Fruit fly (Drosophila melanogaster) whole organism, embryonic: ENCODE measurements around the gene CG6015.

ENCODE experiments used
- Asciz ChIP-seq: fragments of 200-800 bp; sonication (Bioruptor generic); optimal IDR thresholded peaks from 2 replicates; lab custom pipeline; 2017; ENCODE audit warnings: missing biosample characterization, mild to moderate bottlenecking, missing genetic modification characterization, missing genetic modification reagents
- CG1233 ChIP-seq: fragments of 200-800 bp; sonication (Bioruptor generic); optimal IDR thresholded peaks from 4 replicates; lab custom pipeline; 2018; ENCODE audit warnings: missing biosample characterization, mild to moderate bottlenecking, missing genetic modification characterization
- CG12391 ChIP-seq: fragments of 200-800 bp; sonication (Bioruptor generic); optimal IDR thresholded peaks from 3 replicates; lab custom pipeline; 2018; ENCODE audit warnings: missing biosample characterization, mild to moderate bottlenecking, missing genetic modification characterization, moderate library complexity
- CG12659 ChIP-seq: fragments of 200-800 bp; sonication (Bioruptor generic); optimal IDR thresholded peaks from 3 replicates; lab custom pipeline; 2017; ENCODE audit warnings: mild to moderate bottlenecking, missing biosample characterization, missing genetic modification reagents, missing genetic modification characterization
- CG15601 ChIP-seq: fragments of 200-800 bp; sonication (Bioruptor generic); optimal IDR thresholded peaks from 3 replicates; lab custom pipeline; 2019; ENCODE audit warnings: missing biosample characterization, mild to moderate bottlenecking, missing genetic modification characterization, moderate library complexity
- CG18011 ChIP-seq: fragments of 200-800 bp; sonication (Bioruptor generic); optimal IDR thresholded peaks from 2 replicates; lab custom pipeline; 2017; ENCODE audit warnings: missing biosample characterization, missing genetic modification characterization, mild to moderate bottlenecking, moderate library complexity, missing genotype
- CG2875 ChIP-seq: fragments of 200-800 bp; sonication (Bioruptor generic); optimal IDR thresholded peaks from 2 replicates; lab custom pipeline; 2017; ENCODE audit warnings: missing biosample characterization, mild to moderate bottlenecking, missing genetic modification characterization, missing genetic modification reagents
- CG30020 ChIP-seq: fragments of 200-800 bp; optimal IDR thresholded peaks from 2 replicates; lab custom pipeline; 2019; ENCODE audit warnings: missing biosample characterization, mild to moderate bottlenecking, missing genetic modification characterization, moderate library complexity
- CG4282 ChIP-seq: fragments of 200-800 bp; sonication (Bioruptor generic); optimal IDR thresholded peaks from 2 replicates; lab custom pipeline; 2016; ENCODE audit warnings: missing biosample characterization, missing genetic modification characterization
- CG4404 ChIP-seq: fragments of 200-800 bp; sonication (Bioruptor generic); IDR thresholded peaks from 2 replicates; pipeline ENCODE4 v1.3.6; 2022; ENCODE audit warnings: missing biosample characterization, missing genetic modification characterization
- CG4424 ChIP-seq: fragments of 200-800 bp; sonication (Bioruptor generic); optimal IDR thresholded peaks from 3 replicates; lab custom pipeline; 2016; ENCODE audit warnings: missing biosample characterization, missing genetic modification characterization
- CG6175 ChIP-seq: fragments of 200-800 bp; sonication (Bioruptor generic); IDR thresholded peaks from 3 replicates; pipeline ENCODE4 v1.3.6; 2022; ENCODE audit warnings: missing biosample characterization, missing genetic modification characterization
- CG7372 ChIP-seq: fragments of 200-800 bp; sonication (Bioruptor generic); IDR thresholded peaks from 2 replicates; pipeline ENCODE4 v1.3.6; 2022; ENCODE audit warnings: missing biosample characterization, missing genetic modification characterization
- CG7556 ChIP-seq: fragments of 200-800 bp; sonication (Bioruptor generic); optimal IDR thresholded peaks from 2 replicates; lab custom pipeline; 2017; ENCODE audit warnings: missing biosample characterization, mild to moderate bottlenecking, missing genetic modification characterization
- CG7963 ChIP-seq: fragments of 200-800 bp; sonication (Bioruptor generic); IDR thresholded peaks from 3 replicates; pipeline ENCODE4 v1.3.6; 2022; ENCODE audit warnings: missing biosample characterization, missing genetic modification characterization; ENCODE audit not compliant: partially characterized antibody
- CG9932 ChIP-seq: fragments of 200-800 bp; sonication (Bioruptor generic); IDR thresholded peaks from 2 replicates; pipeline ENCODE4 v1.3.6; 2022; ENCODE audit warnings: missing biosample characterization, missing genetic modification characterization
- CkIIα-i1 ChIP-seq: fragments of 200-800 bp; sonication (Bioruptor generic); IDR thresholded peaks from 2 replicates; pipeline ENCODE4 v1.3.6; 2022; ENCODE audit warnings: missing biosample characterization, missing genetic modification characterization
- Dip2 ChIP-seq: fragments of 200-800 bp; sonication (Bioruptor generic); IDR thresholded peaks from 2 replicates; pipeline ENCODE4 v1.3.6; 2022; ENCODE audit warnings: missing biosample characterization, missing genetic modification characterization
- Dref ChIP-seq: fragments of 200-800 bp; sonication (Bioruptor generic); IDR thresholded peaks from 2 replicates; pipeline ENCODE4 v1.3.6; 2022; ENCODE audit warnings: missing biosample characterization, missing genetic modification characterization
- Drgx ChIP-seq: fragments of 200-800 bp; sonication (Bioruptor generic); IDR thresholded peaks from 2 replicates; pipeline ENCODE4 v1.3.6; 2022; ENCODE audit warnings: missing biosample characterization, missing genetic modification characterization
- Ets65A ChIP-seq: fragments of 200-800 bp; sonication (Bioruptor generic); peaks from one replicate; lab custom pipeline; 2016; ENCODE audit warnings: missing biosample characterization, missing genetic modification characterization
- GATAe ChIP-seq: fragments of 200-800 bp; sonication (Bioruptor generic); conservative IDR thresholded peaks from 2 replicates; pipeline ENCODE4 v1.3.6; 2022; ENCODE audit warnings: missing biosample characterization, missing genetic modification characterization
- H2.0 ChIP-seq: fragments of 200-800 bp; sonication (Bioruptor generic); IDR thresholded peaks from 2 replicates; pipeline ENCODE4 v1.3.6; 2022; ENCODE audit warnings: missing biosample characterization, missing genetic modification characterization
- HLH4C ChIP-seq: fragments of 200-800 bp; sonication (Bioruptor generic); IDR thresholded peaks from 3 replicates; pipeline ENCODE4 v1.3.6; 2022; ENCODE audit warnings: missing biosample characterization, missing genetic modification characterization; ENCODE audit not compliant: partially characterized antibody
- Hmr ChIP-seq: fragments of 200-800 bp; sonication (Bioruptor generic); optimal IDR thresholded peaks from 3 replicates; lab custom pipeline; 2017; ENCODE audit warnings: mild to moderate bottlenecking, missing biosample characterization, missing genetic modification reagents, missing genetic modification characterization
- Med ChIP-seq: fragments of 200-800 bp; sonication (Bioruptor generic); peaks from one replicate; lab custom pipeline; 2016; ENCODE audit warnings: missing biosample characterization, missing genetic modification characterization, mild to moderate bottlenecking, inconsistent platforms, moderate library complexity
- NK7.1 ChIP-seq: fragments of 200-800 bp; sonication (Bioruptor generic); optimal IDR thresholded peaks from 3 replicates; lab custom pipeline; 2016; ENCODE audit warnings: missing biosample characterization, missing genetic modification characterization
- Neu2 ChIP-seq: fragments of 200-800 bp; sonication (Bioruptor generic); optimal IDR thresholded peaks from 3 replicates; lab custom pipeline; 2016; ENCODE audit warnings: missing biosample characterization, missing genetic modification characterization, borderline replicate concordance
- Nf-YB ChIP-seq: fragments of 200-800 bp; sonication (Bioruptor generic); optimal IDR thresholded peaks from 3 replicates; lab custom pipeline; 2019; ENCODE audit warnings: missing biosample characterization, mild to moderate bottlenecking, missing genetic modification characterization, moderate library complexity
- Sry-β ChIP-seq: fragments of 200-800 bp; sonication (Bioruptor generic); optimal IDR thresholded peaks from 2 replicates; lab custom pipeline; 2018; ENCODE audit warnings: missing biosample characterization, mild to moderate bottlenecking, missing genetic modification characterization, moderate library complexity
- Vsx1 ChIP-seq: fragments of 200-800 bp; sonication (Bioruptor generic); optimal IDR thresholded peaks from 2 replicates; lab custom pipeline; 2017; ENCODE audit warnings: missing biosample characterization, mild to moderate bottlenecking, missing genetic modification characterization, missing genetic modification reagents
- ap ChIP-seq: fragments of 200-800 bp; sonication (Bioruptor generic); IDR thresholded peaks from 2 replicates; pipeline ENCODE4 v1.3.6; 2022; ENCODE audit warnings: missing biosample characterization, missing genetic modification characterization
- br ChIP-seq: fragments of >200 bp; optimal IDR thresholded peaks from 2 replicates; lab custom pipeline; 2017
- bsh ChIP-seq, 2 experiments: fragments of 200-800 bp; sonication (Bioruptor generic); optimal IDR thresholded peaks; 2 replicates each; lab custom pipeline; 2017 to 2018; ENCODE audit warnings: mild to moderate bottlenecking in 2 of 2, missing biosample characterization in 2 of 2, missing genetic modification characterization in 2 of 2, moderate library complexity in 1 of 2
- cato ChIP-seq: fragments of 200-800 bp; sonication (Bioruptor generic); optimal IDR thresholded peaks from 2 replicates; lab custom pipeline; 2016; ENCODE audit warnings: missing biosample characterization, missing genetic modification characterization, borderline replicate concordance
- ci ChIP-seq: fragments of 200-800 bp; sonication (Bioruptor generic); IDR thresholded peaks from 3 replicates; pipeline ENCODE4 v1.3.6; 2022; ENCODE audit warnings: missing biosample characterization, missing genetic modification characterization
- fu2 ChIP-seq: fragments of 200-800 bp; sonication (Bioruptor generic); optimal IDR thresholded peaks from 2 replicates; lab custom pipeline; 2016; ENCODE audit warnings: missing biosample characterization, missing genetic modification characterization
- gce ChIP-seq: fragments of 200-800 bp; sonication (Bioruptor generic); IDR thresholded peaks from 3 replicates; pipeline ENCODE4 v1.3.6; 2022; ENCODE audit warnings: missing biosample characterization, missing genetic modification characterization
- gfzf ChIP-seq: fragments of 200-800 bp; sonication (Bioruptor generic); optimal IDR thresholded peaks from 2 replicates; lab custom pipeline; 2016; ENCODE audit warnings: missing biosample characterization, mild to moderate bottlenecking, missing genetic modification characterization, moderate library complexity
- gro ChIP-seq: fragments of 200-800 bp; sonication (Bioruptor generic); optimal IDR thresholded peaks from 2 replicates; lab custom pipeline; 2016; ENCODE audit warnings: missing biosample characterization, missing genetic modification characterization
- gt ChIP-seq: fragments of 200-800 bp; sonication (Bioruptor generic); IDR thresholded peaks from 2 replicates; pipeline ENCODE4 v1.3.6; 2022; ENCODE audit warnings: missing biosample characterization, missing genetic modification characterization
- her ChIP-seq: fragments of 200-800 bp; sonication (Bioruptor generic); optimal IDR thresholded peaks from 2 replicates; lab custom pipeline; 2016; ENCODE audit warnings: missing biosample characterization, missing genetic modification characterization
- kay ChIP-seq: fragments of 200-800 bp; sonication (Bioruptor generic); optimal IDR thresholded peaks from 2 replicates; lab custom pipeline; 2016; ENCODE audit warnings: missing biosample characterization, missing genetic modification characterization
- org-1 ChIP-seq: fragments of 200-800 bp; sonication (Bioruptor generic); optimal IDR thresholded peaks from 2 replicates; lab custom pipeline; 2017; ENCODE audit warnings: missing biosample characterization, missing genetic modification characterization
- repo ChIP-seq: fragments of 200-800 bp; sonication (Bioruptor generic); optimal IDR thresholded peaks from 2 replicates; lab custom pipeline; 2016; ENCODE audit warnings: missing biosample characterization, missing genetic modification characterization
- slbo ChIP-seq: fragments of 200-800 bp; sonication (Bioruptor generic); IDR thresholded peaks from 2 replicates; pipeline ENCODE4 v1.3.6; 2022; ENCODE audit warnings: missing biosample characterization, missing genetic modification characterization
- stc ChIP-seq: fragments of 200-800 bp; sonication (Bioruptor generic); IDR thresholded peaks from 2 replicates; pipeline ENCODE4 v1.3.6; 2022; ENCODE audit warnings: missing biosample characterization, missing genetic modification characterization
- tio ChIP-seq: fragments of 200-800 bp; sonication (Bioruptor generic); optimal IDR thresholded peaks from 2 replicates; lab custom pipeline; 2017; ENCODE audit warnings: missing biosample characterization, missing genetic modification characterization, inconsistent platforms
- wek ChIP-seq: fragments of 200-800 bp; sonication (Bioruptor generic); optimal IDR thresholded peaks from 3 replicates; lab custom pipeline; 2018; ENCODE audit warnings: missing biosample characterization, mild to moderate bottlenecking, missing genetic modification characterization, moderate library complexity
- zen ChIP-seq: fragments of 200-800 bp; sonication (Bioruptor generic); optimal IDR thresholded peaks from 3 replicates; lab custom pipeline; 2018; ENCODE audit warnings: missing biosample characterization, mild to moderate bottlenecking, missing genetic modification characterization, moderate library complexity

The CG6015 gene

DNA sequence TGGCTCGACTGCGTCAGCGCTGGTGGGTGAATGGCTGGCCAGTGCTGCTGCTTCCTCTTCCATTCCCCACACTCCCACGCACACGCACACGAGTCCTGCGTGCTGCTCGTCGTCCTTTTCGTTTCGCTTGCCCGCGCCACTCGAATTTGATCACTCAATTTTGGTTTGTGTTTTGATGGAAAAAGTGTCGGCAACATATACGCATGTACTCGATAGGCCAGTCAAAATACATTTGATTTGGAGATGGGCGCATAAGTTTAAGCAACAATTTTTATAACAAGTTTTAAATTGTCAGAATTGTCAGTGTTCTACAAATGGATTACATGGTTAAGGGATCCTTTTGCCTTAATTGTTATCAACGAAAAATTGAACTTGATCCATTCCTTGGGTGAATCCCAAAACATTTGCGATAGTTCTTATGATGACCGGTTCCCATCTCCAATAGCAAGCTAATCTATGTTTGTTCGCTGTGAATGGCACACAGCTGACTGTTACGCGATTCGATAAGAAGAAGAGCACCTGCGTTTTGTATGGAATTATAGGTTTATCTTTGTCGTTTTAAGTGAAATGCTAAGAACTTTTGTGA, 11.0 kb downstream of the CG6015 start, which contains the start of the genes Mitofilin and mRpL35 (continued):
- TF ChIP-seq Ets65A (peak; percentile 90), CG2875 (GFP tag; lab: Kevin White, UChicago) (no peak), GATAe (GFP tag; lab: Robert Waterston, UW) (peak; percentile 47; the same call in 1 of the 2 replicates), zen (tag; lab: Kevin White, UChicago) (peak; percentile 16), Vsx1 (GFP tag; lab: Kevin White, UChicago) (peak; percentile 94), slbo (peak; percentile 54), CG1233 (GFP tag; lab: Kevin White, UChicago) (peak; percentile 24), Hmr (GFP tag; lab: Kevin White, UChicago) (peak; percentile 21), tio (no peak), her (GFP tag; lab: Kevin White, UChicago) (no peak), CG7963 (GFP tag; lab: Robert Waterston, UW) (0 out of 3 replicates have a peak, but pooled peaks have one; percentile 22), Drgx (GFP tag; lab: Robert Waterston, UW) (no peak), gro (peak; percentile 16), Dref (GFP tag; lab: Robert Waterston, UW) (no peak), CG15601 (tag; lab: Kevin White, UChicago) (no peak), CG7372 (GFP tag; lab: Robert Waterston, UW) (no peak), gce (GFP tag; lab: Robert Waterston, UW) (no peak), CG9932 (GFP tag; lab: Robert Waterston, UW) (peak; percentile 61), CkIIα-i1 (GFP tag; lab: Robert Waterston, UW) (no peak), bsh (GFP tag; optimal IDR thresholded peaks at IDR 0.05; lab: Kevin White, UChicago) (no peak), CG18011 (GFP tag; lab: Kevin White, UChicago) (peak; percentile 64), CG12659 (GFP tag; lab: Kevin White, UChicago) (peak; percentile 65), repo (GFP tag; lab: Kevin White, UChicago) (no peak), Sry-β (GFP tag; lab: Kevin White, UChicago) (peak; percentile 49), CG7556 (GFP tag; lab: Kevin White, UChicago) (peak; percentile 20), kay (peak; percentile 19), Med (GFP tag; lab: Kevin White, UChicago) (peak; percentile 76), ci (GFP tag; lab: Robert Waterston, UW) (no peak), CG12391 (tag; lab: Kevin White, UChicago) (peak; percentile 41), H2.0 (GFP tag; lab: Robert Waterston, UW) (peak; percentile 27; the same call in 1 of the 2 replicates), HLH4C (GFP tag; lab: Robert Waterston, UW) (peak; percentile 33; the same call in 1 of the 3 replicates), stc (GFP tag; lab: Robert Waterston, UW) (no peak), Nf-YB (GFP tag; lab: Kevin White, UChicago) (no peak), CG30020 (tag; lab: Kevin White, UChicago) (peak; percentile 17), gt (GFP tag; lab: Robert Waterston, UW) (no peak), NK7.1 (peak; percentile 24), gfzf (GFP tag; lab: Kevin White, UChicago) (peak; percentile 7), CG6175 (GFP tag; lab: Robert Waterston, UW) (no peak), fu2 (GFP tag; lab: Kevin White, UChicago) (peak; percentile 44), ap (GFP tag; lab: Robert Waterston, UW) (no peak), Asciz (no peak), CG4424 (GFP tag; lab: Kevin White, UChicago) (peak; percentile 38), cato (GFP tag; lab: Kevin White, UChicago) (no peak), Neu2 (GFP tag; lab: Kevin White, UChicago) (no peak), CG4282 (GFP tag; lab: Kevin White, UChicago) (no peak), wek (GFP tag; lab: Kevin White, UChicago) (no peak), CG4404 (GFP tag; lab: Robert Waterston, UW) (no peak), br (lab: Kevin White, UChicago) (no peak), org-1 (no peak), Dip2 (GFP tag; lab: Robert Waterston, UW) (no peak)
